Worm (Caenorhabditis elegans) whole organism, L2 larva: ENCODE data around the gene tba-8.

Source experiments
- C34F6.9 ChIP-seq: fragments of 150-350 bp; optimal IDR thresholded peaks from 2 replicates; lab custom pipeline; 2014; ENCODE audit warnings: missing biosample characterization, missing genetic modification characterization
- F13H6.1 ChIP-seq: sonication (generic microtip); optimal IDR thresholded peaks from 2 replicates; lab custom pipeline; 2016; ENCODE audit warnings: missing genetic modification characterization, missing compliant biosample characterization
- R02D3.7 ChIP-seq: fragments of 150-350 bp; optimal IDR thresholded peaks from 2 replicates; lab custom pipeline; 2014; ENCODE audit warnings: missing biosample characterization, missing genetic modification characterization
- Y55F3AM.14 ChIP-seq: fragments of 200-800 bp; sonication (Bioruptor generic); optimal IDR thresholded peaks from 2 replicates; lab custom pipeline; 2018; ENCODE audit warnings: mild to moderate bottlenecking, missing genetic modification characterization, missing compliant biosample characterization
- ZK546.5 ChIP-seq: sonication (generic microtip); optimal IDR thresholded peaks from 2 replicates; lab custom pipeline; 2017; ENCODE audit warnings: missing biosample characterization, missing genetic modification characterization
- alr-1 ChIP-seq: fragments of 150-350 bp; optimal IDR thresholded peaks from 2 replicates; lab custom pipeline; 2014; ENCODE audit warnings: missing biosample characterization, missing genetic modification characterization
- blmp-1 ChIP-seq: sonication (generic microtip); optimal IDR thresholded peaks from 2 replicates; lab custom pipeline; 2017; ENCODE audit warnings: missing genetic modification characterization, mild to moderate bottlenecking, missing compliant biosample characterization, antibody characterized with exemption, moderate library complexity; ENCODE audit not compliant: insufficient read depth
- ceh-16 ChIP-seq: fragments of 150-350 bp; optimal IDR thresholded peaks from 2 replicates; lab custom pipeline; 2014; ENCODE audit warnings: missing biosample characterization, missing genetic modification characterization
- ceh-82 ChIP-seq: fragments of 150-350 bp; optimal IDR thresholded peaks from 2 replicates; lab custom pipeline; 2014; ENCODE audit warnings: missing biosample characterization, missing genetic modification characterization
- crh-2 ChIP-seq: sonication (generic microtip); optimal IDR thresholded peaks from 2 replicates; lab custom pipeline; 2017; ENCODE audit warnings: missing biosample characterization, missing genetic modification characterization
- dmd-4 ChIP-seq: sonication (generic microtip); optimal IDR thresholded peaks from 2 replicates; lab custom pipeline; 2017; ENCODE audit warnings: missing biosample characterization, missing genetic modification characterization
- egl-27 ChIP-seq: sonication (generic microtip); optimal IDR thresholded peaks from 3 replicates; lab custom pipeline; 2017; ENCODE audit warnings: missing biosample characterization, missing genetic modification reagents, missing genetic modification characterization
- elt-1 ChIP-seq: fragments of 150-350 bp; optimal IDR thresholded peaks from 2 replicates; lab custom pipeline; 2014; ENCODE audit warnings: missing biosample characterization, missing genetic modification characterization
- elt-3 ChIP-seq: sonication (generic microtip); optimal IDR thresholded peaks from 2 replicates; lab custom pipeline; 2017; ENCODE audit warnings: missing biosample characterization, missing genetic modification characterization
- fos-1 ChIP-seq: fragments of 150-350 bp; optimal IDR thresholded peaks from 2 replicates; lab custom pipeline; 2014; ENCODE audit warnings: missing biosample characterization, missing genetic modification characterization
- gmeb-1 ChIP-seq: fragments of 150-350 bp; optimal IDR thresholded peaks from 2 replicates; lab custom pipeline; 2014; ENCODE audit warnings: missing biosample characterization, missing genetic modification characterization
- lin-11 ChIP-seq: fragments of 150-350 bp; sonication (generic microtip); optimal IDR thresholded peaks from 2 replicates; lab custom pipeline; 2014; ENCODE audit warnings: missing biosample characterization, missing genetic modification characterization, inconsistent platforms, mixed read lengths
- lin-39 ChIP-seq: fragments of 150-350 bp; optimal IDR thresholded peaks from 2 replicates; lab custom pipeline; 2014; ENCODE audit warnings: missing biosample characterization, missing genetic modification reagents, missing genetic modification characterization
- lsy-2 ChIP-seq, 2 experiments: fragments of 150-350 bp in 1 of 2; sonication (generic microtip) in 1 of 2; optimal IDR thresholded peaks; 2 replicates each; lab custom pipeline; 2014 to 2017; ENCODE audit warnings: missing biosample characterization in 2 of 2, missing genetic modification characterization in 2 of 2
- mab-5 ChIP-seq: fragments of 150-350 bp; optimal IDR thresholded peaks from 2 replicates; lab custom pipeline; 2014; ENCODE audit warnings: missing biosample characterization, missing genetic modification characterization
- mbf-1 ChIP-seq: sonication (generic microtip); optimal IDR thresholded peaks from 2 replicates; lab custom pipeline; 2017; ENCODE audit warnings: missing biosample characterization, missing genetic modification characterization
- nhr-10 ChIP-seq: sonication (generic microtip); optimal IDR thresholded peaks from 2 replicates; lab custom pipeline; 2017; ENCODE audit warnings: missing biosample characterization, missing genetic modification characterization
- nhr-11 ChIP-seq: fragments of 150-350 bp; optimal IDR thresholded peaks from 2 replicates; lab custom pipeline; 2014; ENCODE audit warnings: missing biosample characterization, missing genetic modification characterization
- nhr-12 ChIP-seq: fragments of 150-350 bp; optimal IDR thresholded peaks from 2 replicates; lab custom pipeline; 2014; ENCODE audit warnings: missing biosample characterization, missing genetic modification characterization
- nhr-129 ChIP-seq: fragments of 150-350 bp; optimal IDR thresholded peaks from 2 replicates; lab custom pipeline; 2014; ENCODE audit warnings: missing biosample characterization, missing genetic modification characterization
- nhr-21 ChIP-seq: fragments of 150-350 bp; optimal IDR thresholded peaks from 2 replicates; lab custom pipeline; 2014; ENCODE audit warnings: missing biosample characterization, missing genetic modification characterization
- nhr-23 ChIP-seq: fragments of 150-350 bp; optimal IDR thresholded peaks from 2 replicates; lab custom pipeline; 2014; ENCODE audit warnings: missing biosample characterization, missing genetic modification reagents, missing genetic modification characterization
- nhr-237 ChIP-seq: fragments of 150-350 bp; optimal IDR thresholded peaks from 2 replicates; lab custom pipeline; 2014; ENCODE audit warnings: missing biosample characterization, missing genetic modification characterization
- nhr-25 ChIP-seq: fragments of 150-350 bp; sonication (generic microtip); optimal IDR thresholded peaks from 3 replicates; lab custom pipeline; 2014; ENCODE audit warnings: missing biosample characterization, missing genetic modification characterization
- nhr-77 ChIP-seq: fragments of 150-350 bp; optimal IDR thresholded peaks from 2 replicates; lab custom pipeline; 2014; ENCODE audit warnings: missing biosample characterization, missing genetic modification characterization
- peb-1 ChIP-seq: fragments of 150-350 bp; optimal IDR thresholded peaks from 2 replicates; lab custom pipeline; 2014; ENCODE audit warnings: missing biosample characterization, missing genetic modification characterization
- sem-4 ChIP-seq: fragments of 150-350 bp; optimal IDR thresholded peaks from 2 replicates; lab custom pipeline; 2014; ENCODE audit warnings: missing biosample characterization, missing genetic modification reagents, missing genetic modification characterization
- skn-1 ChIP-seq: sonication (generic microtip); optimal IDR thresholded peaks from 2 replicates; lab custom pipeline; 2017; ENCODE audit warnings: missing biosample characterization, missing genetic modification characterization
- sma-3 ChIP-seq: sonication (generic microtip); optimal IDR thresholded peaks from 2 replicates; lab custom pipeline; 2016; ENCODE audit warnings: missing genetic modification reagents, missing genetic modification characterization, missing compliant biosample characterization
- sma-9 ChIP-seq, 2 experiments: fragments of 150-350 bp in 1 of 2; sonication (generic microtip) in 1 of 2; optimal IDR thresholded peaks; 2 replicates each; lab custom pipeline; 2014 to 2016; ENCODE audit warnings: missing genetic modification characterization in 2 of 2, mild to moderate bottlenecking in 1 of 2, missing biosample characterization in 1 of 2, missing compliant biosample characterization in 1 of 2, missing genetic modification reagents in 1 of 2, moderate library complexity in 1 of 2
- snpc-4 ChIP-seq: fragments of 150-350 bp; optimal IDR thresholded peaks from 2 replicates; lab custom pipeline; 2014; ENCODE audit warnings: missing biosample characterization, missing genetic modification characterization
- unc-39 ChIP-seq: fragments of 150-350 bp; optimal IDR thresholded peaks from 2 replicates; lab custom pipeline; 2014; ENCODE audit warnings: missing biosample characterization, missing genetic modification characterization
- unc-62 ChIP-seq: fragments of 150-350 bp; optimal IDR thresholded peaks from 2 replicates; lab custom pipeline; 2014; ENCODE audit warnings: missing biosample characterization, missing genetic modification reagents, missing genetic modification characterization
- zag-1 ChIP-seq: fragments of 150-350 bp; optimal IDR thresholded peaks from 2 replicates; lab custom pipeline; 2014; ENCODE audit warnings: missing biosample characterization, missing genetic modification characterization
- ztf-11 ChIP-seq: sonication (generic microtip); optimal IDR thresholded peaks from 2 replicates; lab custom pipeline; 2017; ENCODE audit warnings: missing biosample characterization, missing genetic modification characterization
- ztf-4 ChIP-seq: fragments of 150-350 bp; optimal IDR thresholded peaks from 2 replicates; lab custom pipeline; 2014; ENCODE audit warnings: missing biosample characterization, missing genetic modification characterization

tba-8 gene

DNA sequence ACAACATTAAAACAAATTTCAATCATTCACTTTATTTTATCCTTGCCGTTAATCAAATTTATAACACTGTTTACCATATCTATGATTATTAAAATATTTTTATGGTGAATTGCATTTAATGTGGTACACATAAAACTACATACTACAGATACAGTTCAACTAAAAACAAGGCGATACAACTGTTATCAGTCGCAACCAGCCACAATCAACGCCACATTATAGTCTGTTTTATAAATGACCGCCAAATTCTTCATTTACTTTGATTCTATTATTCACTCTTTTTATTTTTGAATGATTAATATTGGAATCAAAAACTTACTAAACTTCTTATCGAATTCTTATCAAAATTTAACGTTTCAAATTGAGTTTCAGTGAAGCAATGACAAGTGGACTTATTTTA, 30.1 kb downstream of the tba-8 start, which contains the start of gene B0272.4:
Gene B0272.4, plus strand, starts transcription at position 373 of the 400 bp plus-strand sequence.
- TF ChIP-seq R02D3.7 (tag; lab: Kevin White, UChicago) (no peak), fos-1 (tag; lab: Kevin White, UChicago) (peak; percentile 95), sma-9 (GFP tag; optimal IDR thresholded peaks at IDR 0.05; lab: Kevin White, UChicago) (peak; percentile 5), sma-9 (tag; optimal IDR thresholded peaks at IDR 0.05; lab: Kevin White, UChicago) (no peak), crh-2 (peak; percentile 35), gmeb-1 (tag; lab: Kevin White, UChicago) (peak; percentile 44), nhr-129 (tag; lab: Kevin White, UChicago) (no peak), C34F6.9 (tag; lab: Kevin White, UChicago) (no peak)

DNA sequence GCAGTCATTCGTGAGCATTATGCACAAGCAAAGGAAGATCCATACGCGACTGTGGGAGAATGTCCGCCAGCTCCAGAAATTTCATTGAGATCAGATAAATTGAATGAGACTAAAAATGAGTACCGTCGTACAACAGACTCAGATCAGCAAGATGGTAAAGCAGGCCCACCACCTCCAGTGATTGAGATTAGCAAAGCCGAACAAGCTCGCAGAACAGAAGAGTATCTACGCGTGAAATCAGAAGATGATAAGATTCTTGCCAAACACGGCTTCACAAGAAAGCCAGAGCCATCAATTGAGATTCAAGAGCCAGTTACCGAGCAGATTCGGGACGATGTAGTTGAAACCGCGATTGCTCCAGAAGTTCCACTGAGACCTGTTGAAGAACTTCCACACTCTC, 40.2 kb downstream of the tba-8 start:
- TF ChIP-seq ceh-82 (tag; lab: Kevin White, UChicago) (no peak), nhr-10 (tag; lab: Kevin White, UChicago) (no peak), ztf-4 (no peak), mab-5 (tag; lab: Kevin White, UChicago) (no peak), unc-62 (GFP tag; lab: Kevin White, UChicago) (no peak)

- no peak for TF ChIP-seq ztf-11 (tag; lab: Kevin White, UChicago)
- no peak for TF ChIP-seq nhr-129 (tag; lab: Kevin White, UChicago)
- no peak for TF ChIP-seq nhr-237 (tag; lab: Kevin White, UChicago)
- TF ChIP-seq sma-3 (GFP tag; lab: Kevin White, UChicago) = no peak
- TF ChIP-seq elt-1 (tag; lab: Kevin White, UChicago) = no peak
- no peak for TF ChIP-seq nhr-10 (tag; lab: Kevin White, UChicago)
- no peak for TF ChIP-seq skn-1 (tag; lab: Kevin White, UChicago)
- no peak for TF ChIP-seq Y55F3AM.14 (GFP tag; lab: Kevin White, UChicago)
- TF ChIP-seq crh-2 = no peak
- no peak for TF ChIP-seq C34F6.9 (tag; lab: Kevin White, UChicago)
- no peak for TF ChIP-seq lin-11
- no peak for TF ChIP-seq nhr-11
- TF ChIP-seq lin-39 (tag; lab: Kevin White, UChicago) = no peak
- no peak for TF ChIP-seq lsy-2 (tag; optimal IDR thresholded peaks at IDR 0.05; lab: Kevin White, UChicago)
- TF ChIP-seq zag-1 (tag; lab: Kevin White, UChicago) = no peak
- TF ChIP-seq fos-1 (tag; lab: Kevin White, UChicago) = no peak
- TF ChIP-seq unc-39 (tag; lab: Kevin White, UChicago) = no peak
- TF ChIP-seq, all 48 proteins: peak for 0
These were observed 40.8 kb downstream of the tba-8 start for ce11 chrX:9417326-9417725.

ce11 chrX:9411675-9412074, 46.5 kb downstream of the tba-8 start:
- TF ChIP-seq mab-5 (tag; lab: Kevin White, UChicago) = no peak
- TF ChIP-seq F13H6.1 (tag; lab: Kevin White, UChicago) = peak; percentile 60

DNA sequence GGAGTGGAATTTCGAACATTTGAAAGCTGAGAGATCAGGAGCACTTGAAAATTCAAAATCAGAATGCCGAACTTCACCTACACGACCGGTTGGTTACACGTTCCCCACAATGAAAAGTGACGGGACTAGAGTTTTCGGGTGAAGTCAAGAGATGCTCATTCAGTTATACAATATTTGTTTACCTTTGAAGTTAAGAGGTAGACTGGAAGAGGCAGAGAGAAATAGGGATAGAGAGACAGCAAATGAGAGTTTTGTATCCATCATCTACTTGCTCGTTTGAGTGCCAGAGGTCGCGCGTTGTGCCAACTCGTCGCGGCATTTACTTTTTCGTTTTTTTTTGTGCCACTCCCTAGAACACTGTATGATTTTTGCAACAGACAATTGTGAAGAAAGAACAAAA, 47.4 kb downstream of the tba-8 start:
- TF ChIP-seq F13H6.1 (tag; lab: Kevin White, UChicago) (peak; percentile 54), C34F6.9 (tag; lab: Kevin White, UChicago) (no peak), gmeb-1 (tag; lab: Kevin White, UChicago) (no peak)

DNA sequence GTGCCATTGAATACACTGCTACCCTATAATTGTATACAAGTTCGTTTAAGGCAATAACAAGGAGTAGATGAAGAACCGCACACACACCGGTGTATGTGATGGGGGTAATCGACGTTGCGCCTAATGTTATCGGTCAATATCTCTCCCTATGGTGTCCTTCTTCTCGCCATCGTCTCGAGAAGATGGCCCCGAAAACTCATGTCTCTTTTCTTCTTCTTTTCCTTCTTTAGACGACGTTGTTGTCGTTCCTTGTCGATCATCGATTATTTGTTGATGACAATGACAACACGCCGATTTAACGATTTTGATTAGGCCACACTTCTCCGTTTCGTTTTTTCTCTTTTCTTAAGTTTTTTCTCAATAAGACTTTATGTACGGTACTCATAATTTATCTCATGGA, 49.0 kb downstream of the tba-8 start:
- TF ChIP-seq elt-3 (tag; lab: Kevin White, UChicago) = no peak
- no peak for TF ChIP-seq zag-1 (tag; lab: Kevin White, UChicago)
- peak; percentile 32 for TF ChIP-seq sma-9 (GFP tag; optimal IDR thresholded peaks at IDR 0.05; lab: Kevin White, UChicago)
- TF ChIP-seq sma-9 (tag; optimal IDR thresholded peaks at IDR 0.05; lab: Kevin White, UChicago) = no peak
- TF ChIP-seq ceh-16 = no peak
- TF ChIP-seq ZK546.5 (tag; lab: Kevin White, UChicago) = no peak
- no peak for TF ChIP-seq mbf-1 (tag; lab: Kevin White, UChicago)
- no peak for TF ChIP-seq mab-5 (tag; lab: Kevin White, UChicago)
- TF ChIP-seq unc-39 (tag; lab: Kevin White, UChicago) = no peak
- peak; percentile 53 for TF ChIP-seq nhr-21 (tag; lab: Kevin White, UChicago)
- peak; percentile 37 for TF ChIP-seq nhr-25 (tag; lab: Kevin White, UChicago)
- no peak for TF ChIP-seq nhr-77 (tag; lab: Kevin White, UChicago)
- no peak for TF ChIP-seq ztf-11 (tag; lab: Kevin White, UChicago)
- TF ChIP-seq nhr-23 (tag; lab: Kevin White, UChicago) = no peak
- TF ChIP-seq nhr-11 = no peak
- no peak for TF ChIP-seq alr-1 (tag; lab: Kevin White, UChicago)
- no peak for TF ChIP-seq blmp-1 (tag; lab: Kevin White, UChicago)
- no peak for TF ChIP-seq egl-27 (tag; lab: Kevin White, UChicago)
- TF ChIP-seq nhr-129 (tag; lab: Kevin White, UChicago) = peak; percentile 15
- TF ChIP-seq sma-3 (GFP tag; lab: Kevin White, UChicago) = peak; percentile 35
- no peak for TF ChIP-seq nhr-12 (tag; lab: Kevin White, UChicago)
- TF ChIP-seq crh-2 = no peak
- TF ChIP-seq ztf-4 = no peak
- TF ChIP-seq snpc-4 = no peak
- no peak for TF ChIP-seq dmd-4
- TF ChIP-seq peb-1 (tag; lab: Kevin White, UChicago) = no peak
- no peak for TF ChIP-seq sem-4 (tag; lab: Kevin White, UChicago)
- TF ChIP-seq ceh-82 (tag; lab: Kevin White, UChicago) = no peak
